Fruit fly (Drosophila melanogaster) whole organism, embryonic: ENCODE data around the gene Cpr11B.

ENCODE experiments used
- BEAF-32 ChIP-seq: fragments of 200-800 bp; sonication (Bioruptor generic); optimal IDR thresholded peaks from 3 replicates; lab custom pipeline; 2017; ENCODE audit warnings: missing biosample characterization, missing genetic modification characterization, mild to moderate bottlenecking, moderate library complexity, missing genetic modification reagents
- Blimp-1 ChIP-seq: fragments of 200-800 bp; sonication (Bioruptor generic); optimal IDR thresholded peaks from 3 replicates; lab custom pipeline; 2018; ENCODE audit warnings: missing biosample characterization, missing genetic modification characterization, mild to moderate bottlenecking, moderate library complexity, missing genetic modification reagents
- CG11247 ChIP-seq: fragments of 200-800 bp; sonication (Bioruptor generic); IDR thresholded peaks from 2 replicates; pipeline ENCODE4 v1.3.6; 2022; ENCODE audit warnings: missing biosample characterization, missing genetic modification characterization
- CG11456 ChIP-seq: fragments of 200-800 bp; sonication (Bioruptor generic); IDR thresholded peaks from 3 replicates; pipeline ENCODE4 v1.3.6; 2022; ENCODE audit warnings: missing biosample characterization, missing genetic modification characterization
- CG12769 ChIP-seq: fragments of 200-800 bp; sonication (Bioruptor generic); optimal IDR thresholded peaks from 2 replicates; lab custom pipeline; 2019; ENCODE audit warnings: missing biosample characterization, mild to moderate bottlenecking, missing genetic modification characterization, moderate library complexity
- CG13296 ChIP-seq: fragments of 200-800 bp; sonication (Bioruptor generic); optimal IDR thresholded peaks from 3 replicates; lab custom pipeline; 2018; ENCODE audit warnings: missing biosample characterization, mild to moderate bottlenecking, missing genetic modification characterization
- CG16815 ChIP-seq: fragments of 200-800 bp; sonication (Bioruptor generic); optimal IDR thresholded peaks from 3 replicates; lab custom pipeline; 2017; ENCODE audit warnings: missing biosample characterization, mild to moderate bottlenecking, missing genetic modification characterization
- CG2199 ChIP-seq: fragments of 200-800 bp; sonication (Bioruptor generic); IDR thresholded peaks from 3 replicates; pipeline ENCODE4 v1.3.6; 2022; ENCODE audit warnings: missing biosample characterization, missing genetic modification characterization
- CG3407 ChIP-seq: fragments of 200-800 bp; sonication (Bioruptor generic); optimal IDR thresholded peaks from 2 replicates; lab custom pipeline; 2018; ENCODE audit warnings: missing biosample characterization, mild to moderate bottlenecking, missing genetic modification characterization
- CG34376 ChIP-seq: fragments of 200-800 bp; sonication (Bioruptor generic); optimal IDR thresholded peaks from 2 replicates; lab custom pipeline; 2018; ENCODE audit warnings: missing biosample characterization, mild to moderate bottlenecking, missing genetic modification characterization
- CG4404 ChIP-seq: fragments of 200-800 bp; sonication (Bioruptor generic); IDR thresholded peaks from 2 replicates; pipeline ENCODE4 v1.3.6; 2022; ENCODE audit warnings: missing biosample characterization, missing genetic modification characterization
- CG8290 ChIP-seq, 3 experiments: fragments of 200-800 bp; sonication (Bioruptor generic); optimal IDR thresholded peaks; 2 replicates each; lab custom pipeline; 2016 to 2019; ENCODE audit warnings: missing biosample characterization in 3 of 3, missing genetic modification characterization in 3 of 3, mild to moderate bottlenecking in 2 of 3, moderate library complexity in 1 of 3
- Chrac-16 ChIP-seq: fragments of 200-800 bp; sonication (Bioruptor generic); optimal IDR thresholded peaks from 3 replicates; lab custom pipeline; 2016; ENCODE audit warnings: missing biosample characterization, missing genetic modification characterization
- D19B ChIP-seq: fragments of 200-800 bp; sonication (Bioruptor generic); optimal IDR thresholded peaks from 2 replicates; lab custom pipeline; 2017; ENCODE audit warnings: missing biosample characterization, mild to moderate bottlenecking, missing genetic modification characterization
- Dfd ChIP-seq, 2 experiments: fragments of >200 bp; optimal IDR thresholded peaks; 2 replicates each; lab custom pipeline; 2017; ENCODE audit warnings: missing biosample characterization in 2 of 2, missing genetic modification characterization in 2 of 2
- Dip2 ChIP-seq: fragments of 200-800 bp; sonication (Bioruptor generic); IDR thresholded peaks from 2 replicates; pipeline ENCODE4 v1.3.6; 2022; ENCODE audit warnings: missing biosample characterization, missing genetic modification characterization
- ERR ChIP-seq: fragments of 200-800 bp; sonication (Bioruptor generic); optimal IDR thresholded peaks from 2 replicates; lab custom pipeline; 2016; ENCODE audit warnings: missing biosample characterization, missing genetic modification characterization
- Elba2 ChIP-seq: fragments of 200-800 bp; sonication (Bioruptor generic); optimal IDR thresholded peaks from 3 replicates; lab custom pipeline; 2016; ENCODE audit warnings: missing biosample characterization, missing genetic modification characterization
- Ets65A ChIP-seq: fragments of 200-800 bp; sonication (Bioruptor generic); peaks from one replicate; lab custom pipeline; 2016; ENCODE audit warnings: missing biosample characterization, missing genetic modification characterization
- GATAe ChIP-seq: fragments of 200-800 bp; sonication (Bioruptor generic); conservative IDR thresholded peaks from 2 replicates; pipeline ENCODE4 v1.3.6; 2022; ENCODE audit warnings: missing biosample characterization, missing genetic modification characterization
- Hey ChIP-seq: fragments of 200-800 bp; sonication (Bioruptor generic); optimal IDR thresholded peaks from 3 replicates; lab custom pipeline; 2018; ENCODE audit warnings: missing biosample characterization, mild to moderate bottlenecking, missing genetic modification characterization
- HmgZ ChIP-seq: fragments of 200-800 bp; sonication (Bioruptor generic); optimal IDR thresholded peaks from 2 replicates; lab custom pipeline; 2018; ENCODE audit warnings: missing biosample characterization, mild to moderate bottlenecking, missing genetic modification characterization
- Nf-YA ChIP-seq: fragments of 200-800 bp; sonication (Bioruptor generic); IDR thresholded peaks from 2 replicates; pipeline ENCODE4 v1.3.6; 2022; ENCODE audit warnings: missing biosample characterization, missing genetic modification characterization
- Pdp1 ChIP-seq, 2 experiments: fragments of 200-800 bp; sonication (Bioruptor generic); optimal IDR thresholded peaks; 3 replicates each; lab custom pipeline; 2016; ENCODE audit warnings: missing biosample characterization in 2 of 2, missing genetic modification characterization in 2 of 2, mild to moderate bottlenecking in 1 of 2, moderate library complexity in 1 of 2
- Vsx1 ChIP-seq: fragments of 200-800 bp; sonication (Bioruptor generic); optimal IDR thresholded peaks from 2 replicates; lab custom pipeline; 2017; ENCODE audit warnings: missing biosample characterization, mild to moderate bottlenecking, missing genetic modification characterization, missing genetic modification reagents
- ash1 ChIP-seq: fragments of 200-800 bp; sonication (Bioruptor generic); optimal IDR thresholded peaks from 2 replicates; lab custom pipeline; 2018; ENCODE audit warnings: missing biosample characterization, mild to moderate bottlenecking, missing genetic modification characterization
- bbx ChIP-seq: fragments of 200-800 bp; sonication (Bioruptor generic); IDR thresholded peaks from 2 replicates; pipeline ENCODE4 v1.3.6; 2022; ENCODE audit warnings: missing biosample characterization, missing genetic modification characterization; ENCODE audit not compliant: partially characterized antibody
- cad ChIP-seq: fragments of >200 bp; optimal IDR thresholded peaks from 2 replicates; lab custom pipeline; 2017; ENCODE audit warnings: missing biosample characterization, missing genetic modification characterization
- crol ChIP-seq: fragments of 200-800 bp; sonication (Bioruptor generic); IDR thresholded peaks from 2 replicates; pipeline ENCODE4 v1.3.6; 2022; ENCODE audit warnings: missing biosample characterization, missing genetic modification characterization
- crp ChIP-seq, 2 experiments: fragments of 200-800 bp; sonication (Bioruptor generic); optimal IDR thresholded peaks; 2 replicates in 1 of 2; 3 replicates in 1 of 2; lab custom pipeline; 2017; ENCODE audit warnings: missing biosample characterization in 2 of 2, missing genetic modification characterization in 2 of 2, mild to moderate bottlenecking in 1 of 2, moderate library complexity in 1 of 2
- dmrt11E ChIP-seq: fragments of 200-800 bp; sonication (Bioruptor generic); optimal IDR thresholded peaks from 3 replicates; lab custom pipeline; 2018; ENCODE audit warnings: missing biosample characterization, mild to moderate bottlenecking, missing genetic modification characterization, moderate library complexity
- exex ChIP-seq: fragments of 200-800 bp; sonication (Bioruptor generic); optimal IDR thresholded peaks from 4 replicates; lab custom pipeline; 2018; ENCODE audit warnings: missing biosample characterization, mild to moderate bottlenecking, missing genetic modification characterization, moderate library complexity
- gce ChIP-seq: fragments of 200-800 bp; sonication (Bioruptor generic); IDR thresholded peaks from 3 replicates; pipeline ENCODE4 v1.3.6; 2022; ENCODE audit warnings: missing biosample characterization, missing genetic modification characterization
- grn ChIP-seq: fragments of 200-800 bp; sonication (Bioruptor generic); optimal IDR thresholded peaks from 3 replicates; lab custom pipeline; 2017; ENCODE audit warnings: missing biosample characterization, missing genetic modification characterization
- jumu ChIP-seq: fragments of 200-800 bp; sonication (Bioruptor generic); optimal IDR thresholded peaks from 3 replicates; lab custom pipeline; 2016; ENCODE audit warnings: missing biosample characterization, missing genetic modification characterization
- lilli ChIP-seq: fragments of 200-800 bp; sonication (Bioruptor generic); optimal IDR thresholded peaks from 3 replicates; lab custom pipeline; 2016; ENCODE audit warnings: missing biosample characterization, missing genetic modification characterization
- mirr ChIP-seq: fragments of 200-800 bp; sonication (Bioruptor generic); optimal IDR thresholded peaks from 3 replicates; lab custom pipeline; 2018; ENCODE audit warnings: missing biosample characterization, mild to moderate bottlenecking, missing genetic modification characterization
- nau ChIP-seq: fragments of 200-800 bp; sonication (Bioruptor generic); optimal IDR thresholded peaks from 3 replicates; lab custom pipeline; 2017; ENCODE audit warnings: missing biosample characterization, mild to moderate bottlenecking, missing genetic modification characterization, missing genetic modification reagents
- org-1 ChIP-seq: fragments of 200-800 bp; sonication (Bioruptor generic); optimal IDR thresholded peaks from 2 replicates; lab custom pipeline; 2017; ENCODE audit warnings: missing biosample characterization, missing genetic modification characterization
- otp ChIP-seq: fragments of 200-800 bp; sonication (Bioruptor generic); IDR thresholded peaks from 3 replicates; pipeline ENCODE4, ENCODE4 v1.3.6; 2022; ENCODE audit warnings: missing biosample characterization, missing genetic modification characterization
- pb ChIP-seq: fragments of 200-800 bp; sonication (Bioruptor generic); optimal IDR thresholded peaks from 3 replicates; lab custom pipeline; 2016; ENCODE audit warnings: missing biosample characterization, missing genetic modification characterization
- pfk ChIP-seq: fragments of 200-800 bp; sonication (Bioruptor generic); optimal IDR thresholded peaks from 2 replicates; lab custom pipeline; 2018; ENCODE audit warnings: missing biosample characterization, mild to moderate bottlenecking, missing genetic modification characterization, moderate library complexity
- pum ChIP-seq: fragments of 200-800 bp; sonication (Bioruptor generic); optimal IDR thresholded peaks from 2 replicates; lab custom pipeline; 2016; ENCODE audit warnings: missing biosample characterization, missing genetic modification characterization
- salm ChIP-seq: fragments of 200-800 bp; sonication (Bioruptor generic); optimal IDR thresholded peaks from 2 replicates; lab custom pipeline; 2018; ENCODE audit warnings: missing biosample characterization, mild to moderate bottlenecking, missing genetic modification characterization
- sens ChIP-seq: fragments of 200-800 bp; sonication (Bioruptor generic); peaks from one replicate; lab custom pipeline; 2016; ENCODE audit warnings: missing biosample characterization, missing genetic modification characterization
- slbo ChIP-seq: fragments of 200-800 bp; sonication (Bioruptor generic); IDR thresholded peaks from 2 replicates; pipeline ENCODE4 v1.3.6; 2022; ENCODE audit warnings: missing biosample characterization, missing genetic modification characterization
- so ChIP-seq: fragments of 200-800 bp; sonication (Bioruptor generic); IDR thresholded peaks from 3 replicates; pipeline ENCODE4 v1.3.6; 2022; ENCODE audit warnings: missing biosample characterization, missing genetic modification characterization
- sug ChIP-seq: fragments of 200-800 bp; optimal IDR thresholded peaks from 2 replicates; lab custom pipeline; 2019; ENCODE audit warnings: missing biosample characterization, mild to moderate bottlenecking, missing genetic modification characterization, moderate library complexity
- twi ChIP-seq: fragments of 200-800 bp; optimal IDR thresholded peaks from 2 replicates; lab custom pipeline; 2019; ENCODE audit warnings: missing biosample characterization, mild to moderate bottlenecking, missing genetic modification characterization, moderate library complexity

The Cpr11B gene

DNA sequence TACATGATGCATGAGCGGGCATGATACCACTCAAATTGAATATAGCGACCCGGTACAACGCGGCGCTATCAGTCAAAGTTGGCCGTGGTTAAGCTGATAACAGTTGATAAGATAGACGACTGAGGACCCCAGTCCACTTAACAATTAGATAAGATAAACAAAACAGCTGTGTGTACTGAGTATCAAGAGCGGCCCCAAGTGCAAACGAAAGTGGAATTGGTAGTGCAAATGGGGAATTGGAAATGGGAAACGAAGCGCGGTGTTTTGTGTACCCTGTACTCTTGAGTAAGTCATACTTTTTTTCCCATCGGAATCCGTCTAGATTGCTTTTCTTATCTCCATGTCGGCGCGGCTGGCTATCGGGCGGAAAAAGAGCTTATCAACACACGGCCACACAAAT lies 24.8 kb downstream of the Cpr11B start (continued):
- TF ChIP-seq Nf-YA (GFP tag; lab: Robert Waterston, UW) (no peak), Blimp-1 (GFP tag; lab: Kevin White, UChicago) (peak; percentile 38), lilli (no peak), sug (peak; percentile 81), cad (GFP tag; lab: Kevin White, UChicago) (no peak), Dip2 (no peak), CG13296 (GFP tag; lab: Kevin White, UChicago) (no peak), otp (0 out of 3 replicates have a peak, but pooled peaks have one; percentile 33), D19B (peak; percentile 92), slbo (GFP tag; lab: Robert Waterston, UW) (0 out of 2 replicates have a peak, but pooled peaks have one; percentile 13), Vsx1 (GFP tag; lab: Kevin White, UChicago) (no peak), ash1 (GFP tag; lab: Kevin White, UChicago) (no peak), GATAe (peak; percentile 92), Chrac-16 (no peak), dmrt11E (tag; lab: Kevin White, UChicago) (no peak), jumu (GFP tag; lab: Kevin White, UChicago) (no peak), mirr (GFP tag; lab: Kevin White, UChicago) (peak; percentile 63), so (0 out of 3 replicates have a peak, but pooled peaks have one; percentile 19), CG8290 (GFP tag; optimal IDR thresholded peaks at IDR 0.05; lab: Kevin White, UChicago) (no peak), CG8290 (tag; optimal IDR thresholded peaks at IDR 0.05; lab: Kevin White, UChicago) (no peak), CG12769 (tag; lab: Kevin White, UChicago) (peak; percentile 36), CG34376 (peak; percentile 1), twi (peak; percentile 51), Elba2 (GFP tag; lab: Kevin White, UChicago) (no peak), CG16815 (GFP tag; lab: Kevin White, UChicago) (no peak), gce (GFP tag; lab: Robert Waterston, UW) (no peak), pb (GFP tag; lab: Kevin White, UChicago) (no peak), Ets65A (GFP tag; lab: Kevin White, UChicago) (no peak), CG3407 (GFP tag; lab: Kevin White, UChicago) (peak; percentile 5), sens (peak; percentile 78), crp (GFP tag; optimal IDR thresholded peaks at IDR 0.05; lab: Kevin White, UChicago) (peak in 1 of 2 experiments; percentile 3), Dfd (GFP tag; optimal IDR thresholded peaks at IDR 0.05; lab: Kevin White, UChicago) (no peak), pfk (GFP tag; lab: Kevin White, UChicago) (peak; percentile 0)

DNA sequence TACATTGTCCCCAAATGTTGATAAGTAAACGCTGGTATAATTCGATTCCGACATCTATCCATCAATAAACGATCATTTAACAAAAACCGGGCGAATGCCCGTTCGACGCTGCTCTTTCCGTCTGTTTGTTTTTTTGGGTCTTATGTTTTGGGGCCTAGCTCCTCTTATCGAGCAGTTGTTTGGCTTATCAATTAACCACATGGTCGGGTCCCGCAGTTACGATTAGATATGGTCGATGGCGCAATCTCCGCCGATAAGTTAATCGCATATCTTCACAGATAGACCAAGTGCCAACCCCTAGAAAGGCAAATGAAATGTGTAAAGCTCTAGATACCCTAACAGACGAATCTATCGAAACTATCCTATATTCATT lies 25.4 kb downstream of the Cpr11B start:
- TF ChIP-seq BEAF-32: no peak
- TF ChIP-seq CG11247 (GFP tag; lab: Robert Waterston, UW): no peak
- no peak for TF ChIP-seq bbx (GFP tag; lab: Robert Waterston, UW)
- no peak for TF ChIP-seq salm (tag; lab: Kevin White, UChicago)
- peak; percentile 88 for TF ChIP-seq mirr (GFP tag; lab: Kevin White, UChicago)
- peak; percentile 8 for TF ChIP-seq Hey (tag; lab: Kevin White, UChicago)
- no peak for TF ChIP-seq ERR
- no peak for TF ChIP-seq pum (GFP tag; lab: Kevin White, UChicago)
- no peak for TF ChIP-seq nau
- no peak for TF ChIP-seq crol (GFP tag; lab: Robert Waterston, UW)
- no peak for TF ChIP-seq CG11456 (GFP tag; lab: Robert Waterston, UW)
- peak; percentile 77 for TF ChIP-seq GATAe
- TF ChIP-seq org-1 (GFP tag; lab: Kevin White, UChicago): no peak
- no peak for TF ChIP-seq CG4404
- TF ChIP-seq CG2199: 0 out of 3 replicates have a peak, but pooled peaks have one; percentile 39
- TF ChIP-seq HmgZ (tag; lab: Kevin White, UChicago): peak; percentile 22
- TF ChIP-seq exex: peak; percentile 83
- TF ChIP-seq Pdp1 (GFP tag; optimal IDR thresholded peaks at IDR 0.05; lab: Kevin White, UChicago): peak in 1 of 2 experiments; percentile 37
- peak; percentile 85 for TF ChIP-seq grn (GFP tag; lab: Kevin White, UChicago)
- TF ChIP-seq sug: peak; percentile 70
- TF ChIP-seq, all 482 proteins: peak for 9
